Fruit fly (Drosophila melanogaster) whole organism, adult: ENCODE results near the gene gfzf.

ENCODE experiments used
- CG11617 ChIP-seq: fragments of 200-800 bp; sonication (Bioruptor generic); optimal IDR thresholded peaks from 2 replicates; lab custom pipeline; 2017; ENCODE audit warnings: mild to moderate bottlenecking, missing biosample characterization, missing genetic modification reagents, missing genetic modification characterization
- CG14711 ChIP-seq: fragments of 200-800 bp; sonication (Bioruptor generic); optimal IDR thresholded peaks from 2 replicates; lab custom pipeline; 2018; ENCODE audit warnings: missing biosample characterization, mild to moderate bottlenecking, missing genetic modification characterization, moderate library complexity
- CG33017 ChIP-seq: fragments of 200-800 bp; sonication (Bioruptor generic); optimal IDR thresholded peaks from 2 replicates; lab custom pipeline; 2018; ENCODE audit warnings: missing biosample characterization, mild to moderate bottlenecking, missing genetic modification characterization, moderate library complexity
- CG7101 ChIP-seq: fragments of 200-800 bp; sonication (Bioruptor generic); optimal IDR thresholded peaks from 2 replicates; lab custom pipeline; 2018; ENCODE audit warnings: missing biosample characterization, mild to moderate bottlenecking, missing genetic modification characterization, moderate library complexity
- Crg-1 ChIP-seq: fragments of 200-800 bp; sonication (Bioruptor generic); optimal IDR thresholded peaks from 2 replicates; lab custom pipeline; 2016; ENCODE audit warnings: missing biosample characterization, missing genetic modification characterization
- Mnt ChIP-seq: fragments of 200-800 bp; sonication (Bioruptor generic); optimal IDR thresholded peaks from 2 replicates; lab custom pipeline; 2016; ENCODE audit warnings: missing biosample characterization, mild to moderate bottlenecking, missing genetic modification characterization
- cic ChIP-seq: fragments of 200-800 bp; sonication (Bioruptor generic); optimal IDR thresholded peaks from 2 replicates; lab custom pipeline; 2017; ENCODE audit warnings: missing biosample characterization, mild to moderate bottlenecking, missing genetic modification characterization, moderate library complexity
- cnc ChIP-seq, 2 experiments: fragments of >200 bp; optimal IDR thresholded peaks; 2 replicates each; lab custom pipeline; 2017
- ovo ChIP-seq: fragments of 200-800 bp; sonication (Bioruptor generic); optimal IDR thresholded peaks from 2 replicates; lab custom pipeline; 2016; ENCODE audit warnings: missing biosample characterization, missing genetic modification characterization
- tj ChIP-seq: fragments of 200-800 bp; sonication (Bioruptor generic); optimal IDR thresholded peaks from 3 replicates; lab custom pipeline; 2017; ENCODE audit warnings: missing biosample characterization, mild to moderate bottlenecking, missing genetic modification characterization, moderate library complexity

DNA sequence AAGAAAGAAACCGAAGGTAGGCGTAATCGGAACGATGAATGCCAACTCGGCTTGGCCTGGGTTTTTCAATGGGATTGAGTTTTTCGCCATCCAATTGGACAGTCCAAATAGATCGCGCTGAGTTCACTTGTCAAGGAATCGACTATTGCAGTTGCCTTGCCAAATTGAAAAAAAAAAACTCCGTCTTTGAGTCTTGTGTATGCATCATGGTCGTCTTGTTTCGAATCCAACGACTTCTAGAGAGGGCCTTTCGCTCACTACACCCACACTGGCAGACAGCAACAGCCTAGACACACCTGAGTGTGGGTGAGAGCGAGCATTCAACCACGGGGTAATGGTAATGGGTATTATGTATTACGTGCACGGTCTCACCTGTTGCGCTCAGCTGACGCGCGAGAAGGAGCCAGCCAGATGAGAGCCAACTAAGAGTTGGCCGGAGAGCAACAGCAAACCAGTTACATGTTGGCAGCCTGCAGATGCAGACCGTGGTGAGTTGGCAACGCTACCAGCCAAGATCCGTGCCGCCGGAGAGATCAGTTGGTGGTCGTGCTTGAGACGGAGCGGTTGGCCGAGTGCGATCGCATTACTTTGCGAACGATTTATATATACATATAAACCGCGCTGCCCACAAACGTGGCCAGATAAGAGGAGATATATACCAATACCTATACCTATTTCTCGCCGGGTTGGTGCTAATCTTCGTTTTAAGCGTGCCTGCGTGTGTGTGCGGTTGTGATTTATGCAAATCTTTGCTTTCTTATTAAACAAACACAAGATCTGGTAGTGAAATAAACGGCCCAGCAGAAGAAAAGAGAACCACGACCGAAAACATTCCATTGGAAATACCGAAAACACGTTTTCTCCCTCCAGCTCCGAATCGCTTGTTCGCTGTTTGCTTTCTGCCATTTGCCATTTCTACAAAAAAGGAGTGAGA is 11.9 kb upstream of the gfzf start, which contains the start of gene sas:
- TF ChIP-seq Crg-1 (no peak), CG14711 (no peak), CG7101 (tag; lab: Kevin White, UChicago) (no peak), cic (GFP tag; lab: Kevin White, UChicago) (no peak), CG11617 (GFP tag; lab: Kevin White, UChicago) (no peak), ovo (no peak), Mnt (no peak), CG33017 (tag; lab: Kevin White, UChicago) (no peak), cnc (optimal IDR thresholded peaks at IDR 0.05; lab: Kevin White, UChicago) (no peak), tj (GFP tag; lab: Kevin White, UChicago) (no peak)
